Fruit fly (Drosophila melanogaster) whole organism, adult: ENCODE data around the gene CG8916.

Experiments
- CG11617 ChIP-seq: fragments of 200-800 bp; sonication (Bioruptor generic); optimal IDR thresholded peaks from 2 replicates; lab custom pipeline; 2017; ENCODE audit warnings: mild to moderate bottlenecking, missing biosample characterization, missing genetic modification reagents, missing genetic modification characterization
- CG12768 ChIP-seq: fragments of 200-800 bp; sonication (Bioruptor generic); optimal IDR thresholded peaks from 2 replicates; lab custom pipeline; 2017; ENCODE audit warnings: missing biosample characterization, missing genetic modification characterization, mild to moderate bottlenecking, moderate library complexity, missing genetic modification reagents
- CG14711 ChIP-seq: fragments of 200-800 bp; sonication (Bioruptor generic); optimal IDR thresholded peaks from 2 replicates; lab custom pipeline; 2018; ENCODE audit warnings: missing biosample characterization, mild to moderate bottlenecking, missing genetic modification characterization, moderate library complexity
- CG1620 ChIP-seq: fragments of 200-800 bp; sonication (Bioruptor generic); optimal IDR thresholded peaks from 2 replicates; lab custom pipeline; 2016; ENCODE audit warnings: missing biosample characterization, missing genetic modification characterization
- CG33017 ChIP-seq: fragments of 200-800 bp; sonication (Bioruptor generic); optimal IDR thresholded peaks from 2 replicates; lab custom pipeline; 2018; ENCODE audit warnings: missing biosample characterization, mild to moderate bottlenecking, missing genetic modification characterization, moderate library complexity
- CG5204 ChIP-seq: fragments of 200-800 bp; sonication (Bioruptor generic); optimal IDR thresholded peaks from 2 replicates; lab custom pipeline; 2016; ENCODE audit warnings: missing biosample characterization, missing genetic modification characterization
- CG7045 ChIP-seq: fragments of 200-800 bp; sonication (Bioruptor generic); optimal IDR thresholded peaks from 2 replicates; lab custom pipeline; 2017; ENCODE audit warnings: missing biosample characterization, mild to moderate bottlenecking, missing genetic modification characterization
- CG7101 ChIP-seq: fragments of 200-800 bp; sonication (Bioruptor generic); optimal IDR thresholded peaks from 2 replicates; lab custom pipeline; 2018; ENCODE audit warnings: missing biosample characterization, mild to moderate bottlenecking, missing genetic modification characterization, moderate library complexity
- Clk ChIP-seq: fragments of 200-800 bp; sonication (Bioruptor generic); optimal IDR thresholded peaks from 2 replicates; lab custom pipeline; 2017; ENCODE audit warnings: missing biosample characterization, missing genetic modification characterization
- Crg-1 ChIP-seq: fragments of 200-800 bp; sonication (Bioruptor generic); optimal IDR thresholded peaks from 2 replicates; lab custom pipeline; 2016; ENCODE audit warnings: missing biosample characterization, missing genetic modification characterization
- Hr96 ChIP-seq: fragments of 200-800 bp; sonication (Bioruptor generic); optimal IDR thresholded peaks from 2 replicates; lab custom pipeline; 2016; ENCODE audit warnings: missing biosample characterization, missing genetic modification characterization
- Mnt ChIP-seq: fragments of 200-800 bp; sonication (Bioruptor generic); optimal IDR thresholded peaks from 2 replicates; lab custom pipeline; 2016; ENCODE audit warnings: missing biosample characterization, mild to moderate bottlenecking, missing genetic modification characterization
- bab1 ChIP-seq: fragments of 200-800 bp; sonication (Bioruptor generic); optimal IDR thresholded peaks from 3 replicates; lab custom pipeline; 2019; ENCODE audit warnings: missing biosample characterization, mild to moderate bottlenecking, missing genetic modification characterization, moderate library complexity
- cic ChIP-seq: fragments of 200-800 bp; sonication (Bioruptor generic); optimal IDR thresholded peaks from 2 replicates; lab custom pipeline; 2017; ENCODE audit warnings: missing biosample characterization, mild to moderate bottlenecking, missing genetic modification characterization, moderate library complexity
- cnc ChIP-seq, 2 experiments: fragments of >200 bp; optimal IDR thresholded peaks; 2 replicates each; lab custom pipeline; 2017
- kay ChIP-seq: fragments of 200-800 bp; sonication (Bioruptor generic); peaks from one replicate; lab custom pipeline; 2016; ENCODE audit warnings: missing biosample characterization, missing genetic modification characterization, borderline replicate concordance
- ovo ChIP-seq: fragments of 200-800 bp; sonication (Bioruptor generic); optimal IDR thresholded peaks from 2 replicates; lab custom pipeline; 2016; ENCODE audit warnings: missing biosample characterization, missing genetic modification characterization
- pad ChIP-seq: fragments of 200-800 bp; sonication (Bioruptor generic); optimal IDR thresholded peaks from 3 replicates; lab custom pipeline; 2017; ENCODE audit warnings: missing biosample characterization, missing genetic modification characterization, mild to moderate bottlenecking, moderate library complexity, missing genetic modification reagents
- tj ChIP-seq: fragments of 200-800 bp; sonication (Bioruptor generic); optimal IDR thresholded peaks from 3 replicates; lab custom pipeline; 2017; ENCODE audit warnings: missing biosample characterization, mild to moderate bottlenecking, missing genetic modification characterization, moderate library complexity
- toe ChIP-seq: fragments of 200-800 bp; sonication (Bioruptor generic); optimal IDR thresholded peaks from 2 replicates; lab custom pipeline; 2016; ENCODE audit warnings: missing biosample characterization, missing genetic modification characterization

CG8916 gene

DNA sequence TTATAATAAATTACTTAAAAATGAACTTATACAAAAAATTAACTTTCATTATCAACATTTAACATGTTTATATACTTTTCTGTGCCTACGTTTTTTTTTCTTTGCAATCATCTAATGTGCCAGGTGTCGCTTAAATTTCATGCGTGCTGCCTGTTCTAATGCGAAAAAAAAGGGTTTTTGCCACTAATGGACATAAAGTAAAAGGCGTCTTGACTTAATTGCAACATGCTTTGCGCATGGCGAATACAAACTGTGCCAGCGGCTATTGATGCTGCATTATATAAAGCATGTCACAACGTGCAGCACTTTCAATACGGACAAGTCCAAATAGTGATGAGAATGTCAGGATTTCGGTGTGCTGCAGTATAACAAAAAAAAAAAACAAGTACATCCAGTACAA, at the start of gene CG8916:
TSS of gene CG8916 (plus strand) at position 301 of the 400 bp plus-strand sequence.
- TF ChIP-seq Crg-1 (GFP tag; lab: Kevin White, UChicago) (no peak), CG7101 (tag; lab: Kevin White, UChicago) (no peak), CG33017 (no peak), CG5204 (GFP tag; lab: Kevin White, UChicago) (no peak), CG12768 (no peak), bab1 (no peak), Mnt (GFP tag; lab: Kevin White, UChicago) (no peak), pad (no peak), CG11617 (GFP tag; lab: Kevin White, UChicago) (no peak), toe (GFP tag; lab: Kevin White, UChicago) (no peak), tj (GFP tag; lab: Kevin White, UChicago) (no peak), CG7045 (no peak), cnc (optimal IDR thresholded peaks at IDR 0.05; lab: Kevin White, UChicago) (no peak)

DNA sequence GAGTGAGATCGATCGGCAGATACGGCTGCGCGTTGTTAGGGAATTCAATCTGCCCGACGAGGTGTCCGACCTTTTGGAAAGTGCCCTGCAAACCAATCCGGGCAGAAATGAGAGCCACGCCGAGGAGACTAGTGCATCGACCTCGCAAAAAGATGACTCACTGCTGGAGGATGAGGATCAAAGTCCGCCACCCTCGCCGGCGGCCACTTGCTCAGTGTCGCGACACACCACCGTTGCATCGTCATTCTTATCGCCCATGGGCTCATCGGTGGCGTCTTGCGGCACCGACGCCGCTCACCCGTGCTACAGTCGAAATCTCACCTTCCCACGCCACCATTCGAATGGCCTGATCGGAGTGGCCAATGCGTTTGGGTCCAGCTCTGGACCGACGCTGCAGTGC, 47.3 kb upstream of the CG8916 start:
- no peak for TF ChIP-seq Clk
- TF ChIP-seq CG12768, result no peak
- no peak for TF ChIP-seq bab1
- no peak for TF ChIP-seq ovo
- no peak for TF ChIP-seq cnc (optimal IDR thresholded peaks at IDR 0.05; lab: Kevin White, UChicago)
- TF ChIP-seq CG33017, result no peak
- no peak for TF ChIP-seq tj (GFP tag; lab: Kevin White, UChicago)
- no peak for TF ChIP-seq CG7045
- no peak for TF ChIP-seq CG5204 (GFP tag; lab: Kevin White, UChicago)
- TF ChIP-seq CG14711 (tag; lab: Kevin White, UChicago), result no peak
- no peak for TF ChIP-seq CG11617 (GFP tag; lab: Kevin White, UChicago)
- TF ChIP-seq cic (GFP tag; lab: Kevin White, UChicago), result no peak
- TF ChIP-seq Mnt (GFP tag; lab: Kevin White, UChicago), result no peak
- no peak for TF ChIP-seq CG1620 (GFP tag; lab: Kevin White, UChicago)

DNA sequence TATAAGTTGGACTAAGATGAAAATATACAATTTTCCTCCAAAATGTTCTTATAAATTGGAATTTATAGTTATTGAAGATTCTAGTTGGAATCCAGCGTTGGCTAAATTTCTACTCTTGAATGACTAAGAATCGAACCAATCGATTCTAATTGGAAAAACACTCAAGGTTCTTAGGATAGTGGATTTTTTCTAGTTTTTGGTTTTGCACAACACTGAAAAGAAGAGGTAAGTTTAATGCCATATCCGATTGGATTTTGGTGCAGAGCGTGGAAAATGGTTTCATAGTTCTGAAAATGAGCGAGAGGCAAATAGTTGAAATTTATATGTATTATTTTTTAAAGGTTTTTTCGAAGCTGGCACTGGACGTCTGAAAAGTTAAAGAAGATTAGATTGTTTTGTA, 46.2 kb upstream of the CG8916 start:
- TF ChIP-seq ovo, result no peak
- TF ChIP-seq kay (GFP tag; lab: Kevin White, UChicago), result no peak
- no peak for TF ChIP-seq cic (GFP tag; lab: Kevin White, UChicago)
- no peak for TF ChIP-seq CG7101 (tag; lab: Kevin White, UChicago)
- TF ChIP-seq cnc (optimal IDR thresholded peaks at IDR 0.05; lab: Kevin White, UChicago), result no peak
- TF ChIP-seq CG1620 (GFP tag; lab: Kevin White, UChicago), result no peak
- TF ChIP-seq tj (GFP tag; lab: Kevin White, UChicago), result no peak
- TF ChIP-seq pad, result no peak
- no peak for TF ChIP-seq CG12768
- no peak for TF ChIP-seq CG14711 (tag; lab: Kevin White, UChicago)
- TF ChIP-seq bab1, result no peak

- TF ChIP-seq cic (GFP tag; lab: Kevin White, UChicago) (peak; percentile 93), Mnt (GFP tag; lab: Kevin White, UChicago) (peak; percentile 78), bab1 (peak; percentile 43), pad (peak; percentile 2), CG14711 (tag; lab: Kevin White, UChicago) (peak; percentile 58), tj (GFP tag; lab: Kevin White, UChicago) (peak; percentile 74), ovo (no peak), kay (GFP tag; lab: Kevin White, UChicago) (peak; percentile 99), CG7101 (tag; lab: Kevin White, UChicago) (peak; percentile 67), Hr96 (GFP tag; lab: Kevin White, UChicago) (no peak), cnc (optimal IDR thresholded peaks at IDR 0.05; lab: Kevin White, UChicago) (no peak), CG11617 (GFP tag; lab: Kevin White, UChicago) (peak; percentile 88), CG12768 (peak; percentile 37), toe (GFP tag; lab: Kevin White, UChicago) (no peak), Crg-1 (GFP tag; lab: Kevin White, UChicago) (peak; percentile 53), Clk (no peak), CG1620 (GFP tag; lab: Kevin White, UChicago) (peak; percentile 42), CG33017 (peak; percentile 63)
These were observed 35.1 kb upstream of the CG8916 start for dm6 chrX:15886411-15887246.

DNA sequence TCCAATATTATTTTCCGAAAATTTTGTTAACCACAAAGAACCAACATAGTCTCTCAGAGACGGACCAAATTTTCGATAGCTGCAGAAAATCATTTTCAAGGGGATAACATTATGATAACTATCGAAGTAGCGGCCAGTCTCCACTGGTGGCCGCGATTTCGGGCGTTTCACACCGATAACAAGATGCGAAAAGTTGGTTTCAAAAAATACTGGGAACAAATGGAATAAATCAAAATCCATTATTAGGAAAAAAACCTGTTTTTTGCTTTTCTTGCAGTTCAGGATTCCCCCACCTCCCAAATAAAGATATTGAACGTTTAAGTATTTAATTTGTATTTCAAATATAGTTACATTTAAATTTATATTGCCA, 34.5 kb upstream of the CG8916 start, which contains the start of gene tay:
TSS of gene tay (minus strand) at position 65 of the 370 bp plus-strand sequence.
- TF ChIP-seq Crg-1 (GFP tag; lab: Kevin White, UChicago) (no peak), cnc (optimal IDR thresholded peaks at IDR 0.05; lab: Kevin White, UChicago) (no peak), CG7101 (tag; lab: Kevin White, UChicago) (no peak), kay (GFP tag; lab: Kevin White, UChicago) (peak; percentile 26)

- TF ChIP-seq CG7101 (tag; lab: Kevin White, UChicago) (no peak), Mnt (GFP tag; lab: Kevin White, UChicago) (no peak), cnc (optimal IDR thresholded peaks at IDR 0.05; lab: Kevin White, UChicago) (no peak), CG1620 (GFP tag; lab: Kevin White, UChicago) (no peak), toe (GFP tag; lab: Kevin White, UChicago) (no peak), Hr96 (GFP tag; lab: Kevin White, UChicago) (no peak), Crg-1 (GFP tag; lab: Kevin White, UChicago) (no peak), cic (GFP tag; lab: Kevin White, UChicago) (no peak), bab1 (no peak), CG11617 (GFP tag; lab: Kevin White, UChicago) (no peak), kay (GFP tag; lab: Kevin White, UChicago) (no peak), CG12768 (no peak), tj (GFP tag; lab: Kevin White, UChicago) (no peak)
These were observed 33.0 kb upstream of the CG8916 start for dm6 chrX:15888763-15889162.
